Worm (Caenorhabditis elegans): ENCODE results near the gene srd-28.
"Not testable (repeated sequence)": the region's sequence is repeated elsewhere in the genome, so short reads cannot be mapped to it uniquely, and the experiment has no call there.

Gene srd-28

ce11 chrV:15232200-15232599, 18.2 kb upstream of the srd-28 start, which contains the start of gene srw-13:
Gene srw-13, plus strand, starts transcription at chrV:15232500.
- TF ChIP-seq tbx-37 (GFP tag; conservative IDR thresholded peaks at IDR 0.05) = no peak
- no peak for TF ChIP-seq hnd-1 (tag; optimal IDR thresholded peaks at IDR 0.05)
- no peak for TF ChIP-seq ama-1 (optimal IDR thresholded peaks at IDR 0.05)
- no peak for TF ChIP-seq ceh-36 (tag; optimal IDR thresholded peaks at IDR 0.05)
- TF ChIP-seq hmg-4 (GFP tag; optimal IDR thresholded peaks at IDR 0.05) = no peak
- TF ChIP-seq tbx-11 (GFP tag; IDR thresholded peaks at IDR 0.05) = no peak
- no peak for TF ChIP-seq scrt-1 (GFP tag; IDR thresholded peaks at IDR 0.05)
- no peak for TF ChIP-seq flt-1 (GFP tag; IDR thresholded peaks at IDR 0.05)
- no peak for TF ChIP-seq F13C5.2 (tag; optimal IDR thresholded peaks at IDR 0.05)
- no peak for TF ChIP-seq aly-1 (tag; optimal IDR thresholded peaks at IDR 0.05)
- TF ChIP-seq ceh-13 (GFP tag; optimal IDR thresholded peaks at IDR 0.05) = no peak
- TF ChIP-seq sea-1 (GFP tag; conservative IDR thresholded peaks at IDR 0.05) = no peak
- no peak for TF ChIP-seq ets-7 (tag; optimal IDR thresholded peaks at IDR 0.05)

DNA sequence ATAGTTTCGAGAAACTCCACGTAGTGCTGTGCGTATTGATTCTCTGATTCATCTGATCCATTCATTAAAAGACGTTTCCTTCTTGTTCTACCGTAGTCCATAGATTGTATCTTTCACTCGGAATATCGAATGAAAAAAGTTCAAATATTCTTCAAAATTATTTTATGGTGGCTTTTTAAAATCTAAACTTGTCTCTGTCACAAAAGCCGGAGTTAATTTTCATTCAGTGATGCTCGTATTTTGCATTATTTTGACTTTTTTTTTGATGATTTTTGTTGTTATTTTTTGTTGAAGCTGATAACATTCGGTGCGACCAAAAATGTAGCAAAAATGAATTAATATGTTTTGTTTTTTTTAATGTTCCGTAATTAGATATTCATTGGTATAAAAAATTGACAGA, 14.7 kb upstream of the srd-28 start, which contains the start of gene nhr-164:
Gene nhr-164 (minus strand): TSS at position 101 of the 400 bp plus-strand sequence.
- no peak for TF ChIP-seq ceh-13 (GFP tag; optimal IDR thresholded peaks at IDR 0.05)

ce11 chrV:15238552-15238951, 11.9 kb upstream of the srd-28 start, which contains the start of gene srw-12:
Gene srw-12, minus strand, starts transcription at chrV:15238652.
- TF ChIP-seq hmg-4 (GFP tag; optimal IDR thresholded peaks at IDR 0.05) (no peak), pes-1 (GFP tag; IDR thresholded peaks at IDR 0.05) (no peak), ets-7 (tag; optimal IDR thresholded peaks at IDR 0.05) (no peak), tbx-11 (GFP tag; IDR thresholded peaks at IDR 0.05) (no peak)

DNA sequence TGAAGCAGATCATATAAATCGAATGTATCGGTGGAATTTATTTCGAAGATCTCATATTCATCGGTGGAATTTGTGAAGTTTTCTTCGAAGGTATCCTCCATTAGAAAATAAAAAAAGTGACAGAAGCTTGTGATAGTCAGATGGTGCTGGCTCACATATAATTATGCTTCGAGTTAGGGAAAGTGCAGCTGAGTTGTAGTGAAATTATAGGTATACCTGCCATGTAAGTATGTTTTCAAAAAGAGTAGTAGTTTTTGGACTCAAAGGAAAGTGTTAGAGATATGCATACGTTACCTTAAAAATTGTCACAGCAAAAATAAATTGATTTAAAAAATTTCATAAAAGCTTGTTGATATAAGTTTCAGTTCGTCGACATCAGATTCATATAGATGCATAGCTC, 10.2 kb upstream of the srd-28 start, which contains the start of gene srw-11:
Gene srw-11 (minus strand): TSS at position 101 of the 400 bp plus-strand sequence.
- TF ChIP-seq F13C5.2 (tag; optimal IDR thresholded peaks at IDR 0.05) (no peak), sea-1 (GFP tag; conservative IDR thresholded peaks at IDR 0.05) (no peak), ama-1 (optimal IDR thresholded peaks at IDR 0.05) (no peak)

ce11 chrV:15241259-15241658, 9.1 kb upstream of the srd-28 start, which contains the start of gene chil-12:
Gene chil-12, plus strand, starts transcription at chrV:15241559.
- TF ChIP-seq ceh-13 (GFP tag; optimal IDR thresholded peaks at IDR 0.05) (no peak), hmg-4 (GFP tag; optimal IDR thresholded peaks at IDR 0.05) (no peak), hmbx-1 (tag; optimal IDR thresholded peaks at IDR 0.05) (no peak), ceh-36 (tag; optimal IDR thresholded peaks at IDR 0.05) (no peak), hnd-1 (tag; optimal IDR thresholded peaks at IDR 0.05) (no peak), ets-7 (tag; optimal IDR thresholded peaks at IDR 0.05) (no peak), sea-1 (GFP tag; conservative IDR thresholded peaks at IDR 0.05) (no peak), ama-1 (optimal IDR thresholded peaks at IDR 0.05) (no peak), B0310.2 (tag; optimal IDR thresholded peaks at IDR 0.05) (no peak)

DNA sequence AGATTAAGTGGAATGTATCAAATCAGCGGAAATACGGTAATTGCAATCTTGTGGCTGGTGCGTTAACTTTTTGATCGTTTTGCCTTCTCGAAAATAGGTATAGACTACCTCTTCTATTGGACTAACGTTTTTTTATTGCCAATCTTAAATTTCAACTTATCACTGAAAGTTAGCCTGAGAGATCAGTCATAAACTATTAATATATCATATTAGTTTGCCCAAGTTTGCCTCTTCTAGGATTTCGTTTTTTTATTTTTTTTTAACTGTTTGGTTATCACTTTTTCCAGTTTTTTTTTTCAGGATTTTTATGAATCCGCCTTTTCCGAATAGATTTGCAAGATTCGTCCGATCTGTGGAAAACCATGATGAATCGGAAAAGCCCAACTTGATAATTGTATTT, 5.9 kb upstream of the srd-28 start, which contains the start of gene kin-30:
Gene kin-30 (plus strand): TSS at position 301 of the 400 bp plus-strand sequence.
- TF ChIP-seq F13C5.2 (tag; optimal IDR thresholded peaks at IDR 0.05) = no peak
- no peak for TF ChIP-seq hmg-4 (GFP tag; optimal IDR thresholded peaks at IDR 0.05)
- TF ChIP-seq pes-1 (GFP tag; IDR thresholded peaks at IDR 0.05) = no peak
- TF ChIP-seq sea-1 (GFP tag; conservative IDR thresholded peaks at IDR 0.05) = no peak
- TF ChIP-seq hmbx-1 (tag; optimal IDR thresholded peaks at IDR 0.05) = no peak
- no peak for TF ChIP-seq tbx-37 (GFP tag; conservative IDR thresholded peaks at IDR 0.05)
- no peak for TF ChIP-seq aly-1 (tag; optimal IDR thresholded peaks at IDR 0.05)
- TF ChIP-seq tra-4 (tag; optimal IDR thresholded peaks at IDR 0.05) = no peak
- TF ChIP-seq B0310.2 (tag; optimal IDR thresholded peaks at IDR 0.05) = no peak
- no peak for TF ChIP-seq scrt-1 (GFP tag; IDR thresholded peaks at IDR 0.05)
- TF ChIP-seq ets-7 (tag; optimal IDR thresholded peaks at IDR 0.05) = no peak

ce11 chrV:15252082-15252481, 1.7 kb downstream of the srd-28 start, which contains the start of gene srbc-76:
Gene srbc-76, plus strand, starts transcription at chrV:15252382.
- no peak for TF ChIP-seq scrt-1 (GFP tag; IDR thresholded peaks at IDR 0.05)
- TF ChIP-seq tra-4 (tag; optimal IDR thresholded peaks at IDR 0.05) = no peak
- no peak for TF ChIP-seq hmbx-1 (tag; optimal IDR thresholded peaks at IDR 0.05)
- no peak for TF ChIP-seq flt-1 (GFP tag; IDR thresholded peaks at IDR 0.05)
- no peak for TF ChIP-seq ama-1 (optimal IDR thresholded peaks at IDR 0.05)
- TF ChIP-seq ets-7 (tag; optimal IDR thresholded peaks at IDR 0.05) = no peak

DNA sequence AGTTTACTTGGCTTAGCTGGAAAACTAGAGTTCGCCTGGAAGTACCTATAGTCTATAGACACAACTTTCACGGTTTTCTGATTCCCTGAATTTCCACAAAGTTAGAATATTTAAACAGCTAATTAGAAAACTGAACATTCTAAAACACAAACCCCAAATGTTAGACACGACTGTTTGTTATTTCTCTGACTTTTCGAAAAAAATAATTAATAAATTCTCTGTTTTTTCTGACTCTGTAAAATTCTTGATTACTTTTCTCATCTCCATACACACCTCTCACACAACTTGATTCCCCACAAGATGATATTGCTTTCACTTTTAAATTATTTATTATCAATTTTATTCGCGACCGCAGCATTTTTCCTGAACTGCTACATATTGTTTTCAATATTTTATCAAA, 3.1 kb downstream of the srd-28 start, which contains the start of gene srbc-75:
Gene srbc-75 (plus strand): TSS at position 301 of the 400 bp plus-strand sequence.
- TF ChIP-seq B0310.2 (tag; optimal IDR thresholded peaks at IDR 0.05) = no peak
- no peak for TF ChIP-seq hmbx-1 (tag; optimal IDR thresholded peaks at IDR 0.05)
- no peak for TF ChIP-seq ets-7 (tag; optimal IDR thresholded peaks at IDR 0.05)
- TF ChIP-seq hmg-4 (GFP tag; optimal IDR thresholded peaks at IDR 0.05) = no peak

ce11 chrV:15256669-15257068, 6.3 kb downstream of the srd-28 start, which contains the start of gene srsx-39:
Gene srsx-39, minus strand, starts transcription at chrV:15256769.
- TF ChIP-seq ets-7, B0310.2, ceh-36 (tag; optimal IDR thresholded peaks at IDR 0.05): not testable (repeated sequence)

All from whole organism, early embryonic.